Worm (Caenorhabditis elegans) whole organism, L4/young adult: ENCODE data around the gene F49F1.9.

ENCODE experiments used
- dao-5 ChIP-seq: sonication (generic microtip); optimal IDR thresholded peaks from 2 replicates; lab custom pipeline; 2016; ENCODE audit warnings: missing genotype, missing genetic modification characterization, moderate library complexity, missing compliant biosample characterization
- him-1 ChIP-seq: sonication (generic microtip); optimal IDR thresholded peaks from 2 replicates; lab custom pipeline; 2016; ENCODE audit warnings: missing genotype, missing genetic modification reagents, missing genetic modification characterization, missing compliant biosample characterization

DNA sequence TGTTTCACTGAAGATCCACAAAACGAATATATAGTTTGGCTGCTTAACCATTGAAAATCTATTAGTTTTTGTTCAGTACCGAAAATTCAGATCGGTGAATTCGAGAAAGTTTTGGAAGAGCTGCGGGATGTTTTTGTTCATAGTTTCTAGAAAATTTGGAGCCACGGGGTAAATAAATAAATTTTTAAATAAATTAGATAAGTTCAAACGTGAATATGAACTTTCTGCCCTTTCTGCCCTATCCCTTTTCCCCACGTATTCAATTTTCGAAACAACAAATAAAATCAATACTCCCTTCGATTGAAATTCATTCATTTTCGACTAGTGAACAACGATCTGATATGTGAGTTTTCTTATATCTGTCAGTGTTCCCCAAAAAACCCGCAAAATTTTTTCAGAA lies 24.7 kb upstream of the F49F1.9 start, which contains the start of gene scrm-5:
- TF ChIP-seq him-1 (tag; lab: Kevin White, UChicago) (no peak), dao-5 (tag; lab: Kevin White, UChicago) (no peak)
